Worm (Caenorhabditis elegans) whole organism, L1 larva: ENCODE results near the gene dhhc-8.
A peak's percentile ranks its signal among the peaks of the same experiment; 100 is the strongest.

Source experiments
- C16A3.4 ChIP-seq: fragments of 150-350 bp; optimal IDR thresholded peaks from 2 replicates; lab custom pipeline; 2014; ENCODE audit warnings: missing biosample characterization, missing genetic modification characterization
- Y116A8C.19 ChIP-seq: sonication (generic microtip); optimal IDR thresholded peaks from 2 replicates; lab custom pipeline; 2016; ENCODE audit warnings: missing compliant biosample characterization, missing genetic modification characterization, borderline replicate concordance
- aha-1 ChIP-seq: fragments of 150-350 bp; optimal IDR thresholded peaks from 2 replicates; lab custom pipeline; 2014; ENCODE audit warnings: missing biosample characterization, missing genetic modification characterization
- ama-1 ChIP-seq: fragments of 150-350 bp; optimal IDR thresholded peaks from 2 replicates; lab custom pipeline; 2014
- blmp-1 ChIP-seq: fragments of 150-350 bp; optimal IDR thresholded peaks from 2 replicates; lab custom pipeline; 2014; ENCODE audit warnings: missing biosample characterization, missing genetic modification characterization
- dpl-1 ChIP-seq, 3 experiments: fragments of 150-350 bp in 2 of 3; sonication (generic microtip) in 1 of 3; optimal IDR thresholded peaks; 2 replicates each; lab custom pipeline; 2014 to 2017; ENCODE audit warnings: missing biosample characterization in 3 of 3, missing genetic modification characterization in 3 of 3, missing genetic modification reagents in 3 of 3
- egl-27 ChIP-seq, 2 experiments: fragments of 150-350 bp in 1 of 2; sonication (generic microtip); optimal IDR thresholded peaks; 3 replicates each; lab custom pipeline; 2017 to 2018; ENCODE audit warnings: missing biosample characterization in 2 of 2, missing genetic modification characterization in 2 of 2, missing genetic modification reagents in 2 of 2
- elt-3 ChIP-seq, 6 experiments: fragments of 150-350 bp in 1 of 6; sonication (generic microtip); optimal IDR thresholded peaks; 2 replicates each; lab custom pipeline; 2017 to 2018; ENCODE audit warnings: missing biosample characterization in 6 of 6, missing genetic modification characterization in 6 of 6, inconsistent platforms in 1 of 6
- fkh-4 ChIP-seq: sonication (generic microtip); optimal IDR thresholded peaks from 2 replicates; lab custom pipeline; 2016; ENCODE audit warnings: missing compliant biosample characterization, missing genetic modification characterization, borderline replicate concordance
- fos-1 ChIP-seq: fragments of 150-350 bp; optimal IDR thresholded peaks from 2 replicates; lab custom pipeline; 2014; ENCODE audit warnings: missing biosample characterization, missing genetic modification characterization
- hpl-2 ChIP-seq: fragments of 150-350 bp; optimal IDR thresholded peaks from 2 replicates; lab custom pipeline; 2014; ENCODE audit warnings: missing biosample characterization, missing genetic modification reagents, missing genetic modification characterization
- lin-13 ChIP-seq: fragments of 150-350 bp; optimal IDR thresholded peaks from 2 replicates; lab custom pipeline; 2014; ENCODE audit warnings: missing biosample characterization, missing genetic modification reagents, missing genetic modification characterization
- lin-14 ChIP-seq: fragments of 200-800 bp; sonication (Bioruptor generic); optimal IDR thresholded peaks from 2 replicates; lab custom pipeline; 2018; ENCODE audit warnings: mild to moderate bottlenecking, missing genetic modification characterization, moderate library complexity, missing compliant biosample characterization
- lin-35 ChIP-seq, 2 experiments: fragments of 150-350 bp; optimal IDR thresholded peaks; 2 replicates each; lab custom pipeline; 2014; ENCODE audit warnings: missing biosample characterization in 2 of 2, missing genetic modification characterization in 2 of 2, missing genetic modification reagents in 2 of 2
- mab-9 ChIP-seq: fragments of 200-800 bp; sonication (Bioruptor generic); IDR thresholded peaks from 2 replicates; pipeline ENCODE4 v1.3.6; 2022; ENCODE audit warnings: missing genetic modification reagents, missing genetic modification characterization, missing compliant biosample characterization
- mdl-1 ChIP-seq, 2 experiments: fragments of 150-350 bp; optimal IDR thresholded peaks; 2 replicates each; lab custom pipeline; 2014 to 2017; ENCODE audit warnings: missing biosample characterization in 2 of 2, missing genetic modification characterization in 2 of 2, inconsistent platforms in 1 of 2
- mef-2 ChIP-seq: fragments of 150-350 bp; optimal IDR thresholded peaks from 2 replicates; lab custom pipeline; 2014; ENCODE audit warnings: missing biosample characterization, missing genetic modification characterization
- nhr-12 ChIP-seq: sonication (generic microtip); optimal IDR thresholded peaks from 2 replicates; lab custom pipeline; 2017; ENCODE audit warnings: missing biosample characterization, missing genetic modification characterization
- nhr-19 ChIP-seq: fragments of 200-800 bp; sonication (Bioruptor generic); conservative IDR thresholded peaks from 2 replicates; pipeline ENCODE4 v1.3.6; 2022; ENCODE audit warnings: missing genetic modification characterization, missing compliant biosample characterization
- nhr-20 ChIP-seq: sonication (generic microtip); optimal IDR thresholded peaks from 2 replicates; lab custom pipeline; 2016; ENCODE audit warnings: mild to moderate bottlenecking, missing genetic modification characterization, missing compliant biosample characterization
- nhr-71 ChIP-seq: sonication (generic microtip); optimal IDR thresholded peaks from 2 replicates; lab custom pipeline; 2016; ENCODE audit warnings: mild to moderate bottlenecking, missing genetic modification characterization, moderate library complexity, missing compliant biosample characterization
- nhr-77 ChIP-seq: fragments of 150-350 bp; optimal IDR thresholded peaks from 2 replicates; lab custom pipeline; 2014; ENCODE audit warnings: missing biosample characterization, missing genetic modification characterization
- nhr-84 ChIP-seq: sonication (generic microtip); optimal IDR thresholded peaks from 2 replicates; lab custom pipeline; 2017; ENCODE audit warnings: missing biosample characterization, missing genetic modification characterization
- nhr-85 ChIP-seq: sonication (generic microtip); peaks from one replicate; lab custom pipeline; 2016; ENCODE audit warnings: missing genetic modification characterization, inconsistent platforms, missing compliant biosample characterization
- nhr-90 ChIP-seq: sonication (generic microtip); optimal IDR thresholded peaks from 2 replicates; lab custom pipeline; 2016; ENCODE audit warnings: mild to moderate bottlenecking, missing genetic modification characterization, missing compliant biosample characterization; ENCODE audit not compliant: poor library complexity
- pqm-1 ChIP-seq: sonication (generic microtip); optimal IDR thresholded peaks from 3 replicates; lab custom pipeline; 2017; ENCODE audit warnings: missing biosample characterization, missing genetic modification characterization
- skn-1 ChIP-seq: fragments of 150-350 bp; optimal IDR thresholded peaks from 2 replicates; lab custom pipeline; 2014; ENCODE audit warnings: missing biosample characterization, missing genetic modification characterization
- snu-23 ChIP-seq: sonication (generic microtip); optimal IDR thresholded peaks from 2 replicates; lab custom pipeline; 2016; ENCODE audit warnings: missing genetic modification characterization, missing compliant biosample characterization
- sox-4 ChIP-seq: sonication (generic microtip); optimal IDR thresholded peaks from 2 replicates; lab custom pipeline; 2016; ENCODE audit warnings: missing genetic modification characterization, missing compliant biosample characterization
- sptf-1 ChIP-seq: fragments of 150-350 bp; optimal IDR thresholded peaks from 2 replicates; lab custom pipeline; 2014; ENCODE audit warnings: missing biosample characterization, missing genetic modification characterization
- swsn-7 ChIP-seq: sonication (generic microtip); optimal IDR thresholded peaks from 2 replicates; lab custom pipeline; 2016; ENCODE audit warnings: missing genetic modification characterization, missing compliant biosample characterization
- tbx-2 ChIP-seq: sonication (generic microtip); optimal IDR thresholded peaks from 2 replicates; lab custom pipeline; 2016; ENCODE audit warnings: missing genetic modification characterization, missing compliant biosample characterization
- unc-130 ChIP-seq: fragments of 150-350 bp; optimal IDR thresholded peaks from 2 replicates; lab custom pipeline; 2017; ENCODE audit warnings: missing biosample characterization, missing genetic modification characterization, inconsistent platforms
- unc-98 ChIP-seq: fragments of 200-800 bp; sonication (Bioruptor generic); IDR thresholded peaks from 2 replicates; pipeline ENCODE4 v1.3.6; 2022; ENCODE audit warnings: missing genetic modification characterization, missing compliant biosample characterization
- xbp-1 ChIP-seq: sonication (generic microtip); optimal IDR thresholded peaks from 2 replicates; lab custom pipeline; 2016; ENCODE audit warnings: missing genetic modification characterization, missing compliant biosample characterization
- zag-1 ChIP-seq: fragments of 150-350 bp; optimal IDR thresholded peaks from 2 replicates; lab custom pipeline; 2014; ENCODE audit warnings: missing biosample characterization, missing genetic modification characterization
- ztf-4 ChIP-seq: fragments of 150-350 bp; optimal IDR thresholded peaks from 2 replicates; lab custom pipeline; 2014; ENCODE audit warnings: missing biosample characterization, missing genetic modification characterization

Gene dhhc-8

ce11 chrIII:13099190-13099875, 8.1 kb upstream of the dhhc-8 start, which contains the start of gene pqn-83:
Gene pqn-83, minus strand, starts transcription at chrIII:13099461.
- TF ChIP-seq nhr-84: no peak
- no peak for TF ChIP-seq zag-1 (tag; lab: Kevin White, UChicago)
- TF ChIP-seq xbp-1 (tag; lab: Kevin White, UChicago): no peak
- TF ChIP-seq nhr-77 (tag; lab: Kevin White, UChicago): no peak
- no peak for TF ChIP-seq lin-14
- no peak for TF ChIP-seq hpl-2 (GFP tag; lab: Kevin White, UChicago)
- TF ChIP-seq fos-1 (tag; lab: Kevin White, UChicago): no peak
- no peak for TF ChIP-seq ztf-4
- no peak for TF ChIP-seq C16A3.4 (tag; lab: Kevin White, UChicago)
- no peak for TF ChIP-seq unc-98 (GFP tag; lab: Robert Waterston, UW)
- TF ChIP-seq nhr-85 (tag; lab: Kevin White, UChicago): no peak

- TF ChIP-seq Y116A8C.19: no peak
- no peak for TF ChIP-seq nhr-12 (tag; lab: Kevin White, UChicago)
- peak; percentile 39 for TF ChIP-seq nhr-71 (tag; lab: Kevin White, UChicago)
- TF ChIP-seq blmp-1 (tag; lab: Kevin White, UChicago): peak; percentile 98
- peak in 1 of 2 experiments; percentile 41 for TF ChIP-seq mdl-1 (tag; optimal IDR thresholded peaks at IDR 0.05; lab: Kevin White, UChicago)
- TF ChIP-seq unc-130 (tag; lab: Kevin White, UChicago): no peak
- no peak for TF ChIP-seq swsn-7 (tag; lab: Kevin White, UChicago)
- TF ChIP-seq hpl-2 (GFP tag; lab: Kevin White, UChicago): no peak
- peak; percentile 85 for TF ChIP-seq nhr-85 (tag; lab: Kevin White, UChicago)
- no peak for TF ChIP-seq sox-4
- TF ChIP-seq snu-23 (GFP tag; lab: Kevin White, UChicago): peak; percentile 54
- TF ChIP-seq nhr-19 (GFP tag; lab: Robert Waterston, UW): no peak
- peak; percentile 73 for TF ChIP-seq lin-14
- no peak for TF ChIP-seq skn-1 (tag; lab: Kevin White, UChicago)
- no peak for TF ChIP-seq mef-2
- TF ChIP-seq lin-13 (GFP tag; lab: Kevin White, UChicago): peak; percentile 20
- TF ChIP-seq ama-1 (lab: Kevin White, UChicago): no peak
- TF ChIP-seq ztf-4: no peak
- no peak for TF ChIP-seq nhr-90 (tag; lab: Kevin White, UChicago)
- peak in 3 of 6 experiments; percentile 23 to 74 (median 35) for TF ChIP-seq elt-3 (tag; optimal IDR thresholded peaks at IDR 0.05; lab: Kevin White, UChicago)
- TF ChIP-seq fkh-4 (tag; lab: Kevin White, UChicago): no peak
- peak in 1 of 2 experiments; percentile 43 for TF ChIP-seq lin-35 (GFP tag; optimal IDR thresholded peaks at IDR 0.05; lab: Kevin White, UChicago)
- TF ChIP-seq nhr-77 (tag; lab: Kevin White, UChicago): no peak
- peak; percentile 8 for TF ChIP-seq tbx-2 (tag; lab: Kevin White, UChicago)
- TF ChIP-seq nhr-20 (tag; lab: Kevin White, UChicago): peak; percentile 45
- peak; percentile 10 for TF ChIP-seq C16A3.4 (tag; lab: Kevin White, UChicago)
Measured at ce11 chrIII:13101070-13101469, 6.3 kb upstream of the dhhc-8 start.

DNA sequence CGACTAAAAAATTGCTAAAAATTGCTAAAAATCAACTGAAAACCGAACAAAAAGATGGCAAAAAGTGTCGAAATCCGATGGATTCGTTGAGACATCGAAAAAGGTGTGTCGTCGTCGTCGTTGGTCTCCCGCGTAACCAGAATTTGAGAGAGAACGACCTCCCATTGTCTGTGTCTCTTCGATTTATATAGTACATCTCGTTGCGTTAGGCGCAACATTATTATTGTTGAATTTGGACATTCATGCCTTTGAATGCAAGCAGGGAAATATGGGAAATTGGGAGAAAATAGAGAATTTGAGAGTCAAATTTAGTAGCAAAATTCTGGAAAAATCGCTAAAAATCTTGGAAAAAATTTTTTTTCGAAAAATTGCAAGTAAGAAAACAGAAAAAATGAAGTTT, 3.4 kb upstream of the dhhc-8 start:
- no peak for TF ChIP-seq aha-1 (tag; lab: Kevin White, UChicago)
- no peak for TF ChIP-seq sptf-1 (tag; lab: Kevin White, UChicago)
- TF ChIP-seq Y116A8C.19: no peak
- TF ChIP-seq egl-27 (tag; optimal IDR thresholded peaks at IDR 0.05; lab: Kevin White, UChicago): no peak
- no peak for TF ChIP-seq pqm-1 (tag; lab: Kevin White, UChicago)
- TF ChIP-seq snu-23 (GFP tag; lab: Kevin White, UChicago): peak; percentile 44
- peak; percentile 55 for TF ChIP-seq lin-14
- no peak for TF ChIP-seq dpl-1 (GFP tag; optimal IDR thresholded peaks at IDR 0.05; lab: Kevin White, UChicago)
- TF ChIP-seq mab-9 (GFP tag; lab: Robert Waterston, UW): no peak
- peak; percentile 46 for TF ChIP-seq blmp-1 (tag; lab: Kevin White, UChicago)
